Worm (Caenorhabditis elegans) whole organism, midembryonic: ENCODE measurements around the gene sma-9.

Experiments used
- cog-1 ChIP-seq: sonication (generic microtip); optimal IDR thresholded peaks from 2 replicates; lab custom pipeline; 2016; ENCODE audit warnings: missing genetic modification characterization, missing compliant biosample characterization
- flt-1 ChIP-seq: fragments of 200-800 bp; sonication (Bioruptor generic); IDR thresholded peaks from 2 replicates; pipeline ENCODE4 v1.3.6; 2022; ENCODE audit warnings: missing genetic modification characterization, missing compliant biosample characterization
- med-1 ChIP-seq: sonication (generic microtip); optimal IDR thresholded peaks from 2 replicates; lab custom pipeline; 2017; ENCODE audit warnings: missing genetic modification characterization, mild to moderate bottlenecking, missing compliant biosample characterization, antibody characterized with exemption, missing genetic modification reagents; ENCODE audit not compliant: insufficient read depth
- ref-1 ChIP-seq: fragments of 200-800 bp; sonication (Bioruptor generic); conservative IDR thresholded peaks from 2 replicates; pipeline ENCODE4 v1.3.6; 2022; ENCODE audit warnings: missing genetic modification reagents, missing genetic modification characterization, missing compliant biosample characterization
- tab-1 ChIP-seq: fragments of 200-800 bp; sonication (Bioruptor generic); IDR thresholded peaks from 2 replicates; pipeline ENCODE4 v1.3.6; 2022; ENCODE audit warnings: missing genetic modification characterization, missing compliant biosample characterization
- ztf-29 ChIP-seq: fragments of 200-800 bp; sonication (Bioruptor generic); IDR thresholded peaks from 2 replicates; pipeline ENCODE4 v1.3.6; 2022; ENCODE audit warnings: missing genetic modification reagents, missing genetic modification characterization, missing compliant biosample characterization

DNA sequence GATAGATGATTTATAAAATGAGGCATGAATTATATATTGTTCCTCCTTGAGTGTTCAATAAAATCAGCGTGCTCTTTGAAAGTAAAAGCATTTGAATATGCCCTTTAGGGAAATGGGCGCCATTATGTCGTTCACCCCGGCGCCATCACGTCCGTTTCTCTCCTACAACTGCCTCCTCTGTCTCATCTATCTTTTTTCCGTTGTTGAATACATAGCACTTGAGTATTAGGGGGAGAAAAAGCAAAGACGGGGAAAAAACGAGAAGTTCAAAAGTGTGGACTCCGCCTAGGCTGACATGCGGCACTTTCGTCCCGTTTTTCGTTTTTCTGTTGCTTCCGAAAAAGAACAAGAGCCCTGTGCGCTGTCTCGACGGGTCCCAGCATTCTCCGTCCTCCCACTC is 1.4 kb upstream of the sma-9 start:
- TF ChIP-seq tab-1 (GFP tag; lab: Robert Waterston, UW) (no peak), ref-1 (GFP tag; lab: Robert Waterston, UW) (no peak), med-1 (GFP tag; lab: Kevin White, UChicago) (no peak), ztf-29 (GFP tag; lab: Robert Waterston, UW) (no peak), cog-1 (tag; lab: Kevin White, UChicago) (no peak), flt-1 (0 out of 2 replicates have a peak, but pooled peaks have one; percentile 19)
